Worm (Caenorhabditis elegans) whole organism, L4 larva: ENCODE data around the gene ZC443.4.

Experiments
- ceh-28 ChIP-seq: fragments of 150-350 bp; optimal IDR thresholded peaks from 2 replicates; lab custom pipeline; 2014; ENCODE audit warnings: missing biosample characterization, missing genetic modification reagents, missing genetic modification characterization
- ceh-44 ChIP-seq: fragments of 200-800 bp; sonication (Bioruptor generic); IDR thresholded peaks from 2 replicates; pipeline ENCODE4 v1.3.6; 2022; ENCODE audit warnings: missing genetic modification reagents, missing genetic modification characterization, missing compliant biosample characterization
- dmd-8 ChIP-seq: fragments of 200-800 bp; sonication (Bioruptor generic); IDR thresholded peaks from 2 replicates; pipeline ENCODE4 v1.3.6; 2022; ENCODE audit warnings: missing genetic modification characterization, missing compliant biosample characterization
- egl-43 ChIP-seq: fragments of 200-800 bp; sonication (Bioruptor generic); IDR thresholded peaks from 2 replicates; pipeline ENCODE4 v1.3.6; 2022; ENCODE audit warnings: missing genetic modification reagents, missing genetic modification characterization, missing compliant biosample characterization
- hlh-30 ChIP-seq: sonication (generic microtip); optimal IDR thresholded peaks from 2 replicates; lab custom pipeline; 2017; ENCODE audit warnings: antibody characterized with exemption, mild to moderate bottlenecking, missing genetic modification characterization, missing compliant biosample characterization; ENCODE audit not compliant: insufficient read depth
- jun-1 ChIP-seq: fragments of 150-350 bp; optimal IDR thresholded peaks from 2 replicates; lab custom pipeline; 2014; ENCODE audit warnings: missing biosample characterization, missing genetic modification reagents, missing genetic modification characterization
- lin-15B ChIP-seq: fragments of 150-350 bp; sonication (generic microtip); optimal IDR thresholded peaks from 3 replicates; lab custom pipeline; 2014; ENCODE audit warnings: missing biosample characterization, missing genetic modification characterization
- lin-29 ChIP-seq: fragments of 200-800 bp; sonication (Bioruptor generic); IDR thresholded peaks from 2 replicates; pipeline ENCODE4 v1.3.6; 2022; ENCODE audit warnings: missing genetic modification reagents, missing genetic modification characterization, missing compliant biosample characterization
- mdl-1 ChIP-seq, 2 experiments: fragments of 150-350 bp in 1 of 2; sonication (generic microtip) in 1 of 2; optimal IDR thresholded peaks; 2 replicates each; lab custom pipeline; 2014 to 2017; ENCODE audit warnings: missing biosample characterization in 2 of 2, missing genetic modification characterization in 2 of 2
- mep-1 ChIP-seq: fragments of 150-350 bp; sonication (generic microtip); optimal IDR thresholded peaks from 3 replicates; lab custom pipeline; 2014; ENCODE audit warnings: missing biosample characterization, missing genetic modification characterization
- snpc-4 ChIP-seq: fragments of 150-350 bp; optimal IDR thresholded peaks from 2 replicates; lab custom pipeline; 2014; ENCODE audit warnings: missing biosample characterization, missing genetic modification characterization
- tag-97 ChIP-seq: fragments of 200-800 bp; sonication (Bioruptor generic); IDR thresholded peaks from 2 replicates; pipeline ENCODE4 v1.3.6; 2022; ENCODE audit warnings: missing genetic modification characterization, missing compliant biosample characterization
- unc-62 ChIP-seq, 3 experiments: fragments of 150-350 bp in 1 of 3; sonication (generic microtip); optimal IDR thresholded peaks in 2 of 3; peaks in 1 of 3; 1 replicate in 1 of 3; 2 replicates in 2 of 3; lab custom pipeline; 2014 to 2017; ENCODE audit warnings: missing biosample characterization in 3 of 3, missing genetic modification characterization in 3 of 3, missing genetic modification reagents in 3 of 3, missing genotype in 1 of 3

- TF ChIP-seq mep-1: no peak
- TF ChIP-seq snpc-4: no peak
- no peak for TF ChIP-seq lin-29
- no peak for TF ChIP-seq unc-62 (GFP tag; optimal IDR thresholded peaks at IDR 0.05 in 1 of 2; lab: Kevin White, UChicago)
- no peak for TF ChIP-seq unc-62 (tag; optimal IDR thresholded peaks at IDR 0.05; lab: Kevin White, UChicago)
- no peak for TF ChIP-seq jun-1 (tag; lab: Kevin White, UChicago)
- TF ChIP-seq dmd-8 (GFP tag; lab: Robert Waterston, UW): no peak
- TF ChIP-seq ceh-28 (tag; lab: Kevin White, UChicago): no peak
- no peak for TF ChIP-seq mdl-1 (tag; optimal IDR thresholded peaks at IDR 0.05; lab: Kevin White, UChicago)
- no peak for TF ChIP-seq ceh-44
- TF ChIP-seq tag-97: no peak
- no peak for TF ChIP-seq lin-15B (tag; lab: Kevin White, UChicago)
- no peak for TF ChIP-seq egl-43 (GFP tag; lab: Robert Waterston, UW)
- TF ChIP-seq hlh-30 (tag; lab: Kevin White, UChicago): no peak
Measured at ce11 chrV:12806190-12806589, 13.5 kb downstream of the ZC443.4 start, which contains the start of gene ZC443.7.
